Fruit fly (Drosophila melanogaster) whole organism, prepupa: ENCODE measurements around the gene Es2.

ENCODE experiments used
- Blimp-1 ChIP-seq: fragments of 200-800 bp; sonication (Bioruptor generic); optimal IDR thresholded peaks from 3 replicates; lab custom pipeline; 2017; ENCODE audit warnings: missing biosample characterization, missing genetic modification characterization, mild to moderate bottlenecking, moderate library complexity, missing genetic modification reagents
- CG10631 ChIP-seq: fragments of 200-800 bp; sonication (Bioruptor generic); optimal IDR thresholded peaks from 2 replicates; lab custom pipeline; 2016; ENCODE audit warnings: missing biosample characterization, missing genetic modification characterization
- CG10669 ChIP-seq: fragments of 200-800 bp; sonication (Bioruptor generic); optimal IDR thresholded peaks from 3 replicates; lab custom pipeline; 2018; ENCODE audit warnings: missing biosample characterization, mild to moderate bottlenecking, missing genetic modification characterization, moderate library complexity
- CG11294 ChIP-seq: fragments of 200-800 bp; sonication (Bioruptor generic); IDR thresholded peaks from 2 replicates; pipeline ENCODE4 v1.3.6; 2022; ENCODE audit warnings: missing biosample characterization, missing genetic modification characterization
- CG11762 ChIP-seq: fragments of 200-800 bp; sonication (Bioruptor generic); optimal IDR thresholded peaks from 3 replicates; lab custom pipeline; 2016; ENCODE audit warnings: missing biosample characterization, missing genetic modification characterization; ENCODE audit not compliant: insufficient read depth
- CG11902 ChIP-seq: fragments of 200-800 bp; sonication (Bioruptor generic); optimal IDR thresholded peaks from 3 replicates; lab custom pipeline; 2016; ENCODE audit warnings: missing biosample characterization, missing genetic modification characterization
- CG15336 ChIP-seq: fragments of 200-800 bp; sonication (Bioruptor generic); IDR thresholded peaks from 2 replicates; pipeline ENCODE4 v1.3.6; 2022; ENCODE audit warnings: missing biosample characterization, missing genetic modification characterization
- CG16779 ChIP-seq: fragments of 200-800 bp; sonication (Bioruptor generic); optimal IDR thresholded peaks from 3 replicates; lab custom pipeline; 2017; ENCODE audit warnings: missing biosample characterization, mild to moderate bottlenecking, missing genetic modification characterization
- CG3032 ChIP-seq: fragments of 200-800 bp; optimal IDR thresholded peaks from 2 replicates; lab custom pipeline; 2019; ENCODE audit warnings: missing biosample characterization, mild to moderate bottlenecking, missing genetic modification characterization, moderate library complexity
- CG31627 ChIP-seq: fragments of 200-800 bp; sonication (Bioruptor generic); optimal IDR thresholded peaks from 3 replicates; lab custom pipeline; 2016; ENCODE audit warnings: missing biosample characterization, missing genetic modification characterization
- CG34406 ChIP-seq: fragments of 200-800 bp; sonication (Bioruptor generic); optimal IDR thresholded peaks from 3 replicates; lab custom pipeline; 2016; ENCODE audit warnings: missing biosample characterization, missing genetic modification characterization
- CG3919 ChIP-seq: fragments of 200-800 bp; sonication (Bioruptor generic); optimal IDR thresholded peaks from 3 replicates; lab custom pipeline; 2016; ENCODE audit warnings: missing biosample characterization, missing genetic modification characterization
- CG4318 ChIP-seq: fragments of 200-800 bp; sonication (Bioruptor generic); optimal IDR thresholded peaks from 3 replicates; lab custom pipeline; 2017; ENCODE audit warnings: missing biosample characterization, mild to moderate bottlenecking, missing genetic modification characterization
- CG6163 ChIP-seq: fragments of 200-800 bp; sonication (Bioruptor generic); IDR thresholded peaks from 3 replicates; pipeline ENCODE4 v1.3.6; 2022; ENCODE audit warnings: missing biosample characterization, missing genetic modification characterization
- CG6276 ChIP-seq: fragments of 200-800 bp; sonication (Bioruptor generic); optimal IDR thresholded peaks from 2 replicates; lab custom pipeline; 2017; ENCODE audit warnings: missing biosample characterization, mild to moderate bottlenecking, missing genetic modification characterization
- CG6792 ChIP-seq: fragments of 200-800 bp; sonication (Bioruptor generic); optimal IDR thresholded peaks from 3 replicates; lab custom pipeline; 2016; ENCODE audit warnings: missing biosample characterization, missing genetic modification characterization
- CG6808 ChIP-seq: fragments of 200-800 bp; sonication (Bioruptor generic); optimal IDR thresholded peaks from 3 replicates; lab custom pipeline; 2017; ENCODE audit warnings: missing biosample characterization, missing genetic modification characterization, mild to moderate bottlenecking, moderate library complexity, missing genetic modification reagents
- CG6854 ChIP-seq: fragments of 200-800 bp; sonication (Bioruptor generic); optimal IDR thresholded peaks from 2 replicates; lab custom pipeline; 2017; ENCODE audit warnings: missing biosample characterization, mild to moderate bottlenecking, missing genetic modification characterization
- CG7368 ChIP-seq: fragments of 200-800 bp; sonication (Bioruptor generic); optimal IDR thresholded peaks from 3 replicates; lab custom pipeline; 2016; ENCODE audit warnings: missing biosample characterization, missing genetic modification characterization
- CG8119 ChIP-seq: fragments of 200-800 bp; sonication (Bioruptor generic); IDR thresholded peaks from 3 replicates; pipeline ENCODE4 v1.3.6; 2022; ENCODE audit warnings: missing biosample characterization, missing genetic modification characterization
- CG8319 ChIP-seq: fragments of 200-800 bp; sonication (Bioruptor generic); optimal IDR thresholded peaks from 3 replicates; lab custom pipeline; 2016; ENCODE audit warnings: missing biosample characterization, missing genetic modification characterization
- CG8632 ChIP-seq: fragments of 200-800 bp; sonication (Bioruptor generic); optimal IDR thresholded peaks from 3 replicates; lab custom pipeline; 2016; ENCODE audit warnings: missing biosample characterization, missing genetic modification characterization
- CG9139 ChIP-seq: fragments of 200-800 bp; sonication (Bioruptor generic); optimal IDR thresholded peaks from 3 replicates; lab custom pipeline; 2017; ENCODE audit warnings: missing biosample characterization, mild to moderate bottlenecking, missing genetic modification characterization
- Eip78C ChIP-seq: fragments of 200-800 bp; sonication (Bioruptor generic); peaks from one replicate; lab custom pipeline; 2016; ENCODE audit warnings: missing biosample characterization, missing genetic modification characterization
- Ets96B ChIP-seq: fragments of 200-800 bp; optimal IDR thresholded peaks from 2 replicates; lab custom pipeline; 2019; ENCODE audit warnings: missing biosample characterization, mild to moderate bottlenecking, missing genetic modification characterization, moderate library complexity
- Gug ChIP-seq: fragments of 200-800 bp; sonication (Bioruptor generic); IDR thresholded peaks from 2 replicates; pipeline ENCODE4 v1.3.6; 2022; ENCODE audit warnings: missing biosample characterization, missing genetic modification characterization
- Hr38 ChIP-seq: sonication (Bioruptor generic); optimal IDR thresholded peaks from 2 replicates; lab custom pipeline; 2016; ENCODE audit warnings: missing biosample characterization, missing genetic modification characterization
- Met ChIP-seq: fragments of 200-800 bp; sonication (Bioruptor generic); optimal IDR thresholded peaks from 3 replicates; lab custom pipeline; 2016; ENCODE audit warnings: missing biosample characterization, missing genetic modification characterization
- OdsH ChIP-seq: fragments of 200-800 bp; sonication (Bioruptor generic); optimal IDR thresholded peaks from 3 replicates; lab custom pipeline; 2016; ENCODE audit warnings: missing biosample characterization, missing genetic modification characterization
- Smox ChIP-seq: fragments of 200-800 bp; sonication (Bioruptor generic); optimal IDR thresholded peaks from 3 replicates; lab custom pipeline; 2016; ENCODE audit warnings: missing biosample characterization, missing genetic modification characterization
- Sox14 ChIP-seq: fragments of 200-800 bp; sonication (Bioruptor generic); optimal IDR thresholded peaks from 3 replicates; lab custom pipeline; 2016; ENCODE audit warnings: missing biosample characterization, missing genetic modification characterization
- achi ChIP-seq: fragments of 200-800 bp; sonication (Bioruptor generic); optimal IDR thresholded peaks from 3 replicates; lab custom pipeline; 2016; ENCODE audit warnings: missing biosample characterization, missing genetic modification characterization
- acj6 ChIP-seq: fragments of 200-800 bp; sonication (Bioruptor generic); optimal IDR thresholded peaks from 3 replicates; lab custom pipeline; 2016; ENCODE audit warnings: missing biosample characterization, missing genetic modification characterization
- cyc ChIP-seq: fragments of 200-800 bp; sonication (Bioruptor generic); optimal IDR thresholded peaks from 3 replicates; lab custom pipeline; 2016; ENCODE audit warnings: missing biosample characterization, missing genetic modification characterization
- dac ChIP-seq: fragments of 200-800 bp; sonication (Bioruptor generic); optimal IDR thresholded peaks from 2 replicates; lab custom pipeline; 2017; ENCODE audit warnings: missing biosample characterization, mild to moderate bottlenecking, missing genetic modification characterization
- dsx ChIP-seq: fragments of 200-800 bp; optimal IDR thresholded peaks from 3 replicates; lab custom pipeline; 2019; ENCODE audit warnings: missing biosample characterization, mild to moderate bottlenecking, missing genetic modification characterization, moderate library complexity; ENCODE audit not compliant: poor library complexity, severe bottlenecking
- eg ChIP-seq: fragments of 200-800 bp; sonication (Bioruptor generic); IDR thresholded peaks from 3 replicates; pipeline ENCODE4 v1.3.6; 2022; ENCODE audit warnings: missing biosample characterization, missing genetic modification characterization
- esn ChIP-seq: fragments of 200-800 bp; sonication (Bioruptor generic); optimal IDR thresholded peaks from 2 replicates; lab custom pipeline; 2016; ENCODE audit warnings: missing biosample characterization, mild to moderate bottlenecking, missing genetic modification characterization, moderate library complexity
- fd59A ChIP-seq: fragments of 200-800 bp; sonication (Bioruptor generic); optimal IDR thresholded peaks from 2 replicates; lab custom pipeline; 2017; ENCODE audit warnings: missing biosample characterization, mild to moderate bottlenecking, missing genetic modification characterization, missing genetic modification reagents
- fd85E ChIP-seq: fragments of 200-800 bp; sonication (Bioruptor generic); optimal IDR thresholded peaks from 3 replicates; lab custom pipeline; 2016; ENCODE audit warnings: missing biosample characterization, missing genetic modification characterization
- fkh ChIP-seq: fragments of 200-800 bp; sonication (Bioruptor generic); optimal IDR thresholded peaks from 3 replicates; lab custom pipeline; 2017; ENCODE audit warnings: missing biosample characterization, mild to moderate bottlenecking, missing genetic modification characterization, moderate library complexity
- net ChIP-seq: fragments of 200-800 bp; sonication (Bioruptor generic); optimal IDR thresholded peaks from 3 replicates; lab custom pipeline; 2016; ENCODE audit warnings: missing biosample characterization, missing genetic modification characterization
- pdm3 ChIP-seq: fragments of 200-800 bp; sonication (Bioruptor generic); optimal IDR thresholded peaks from 3 replicates; lab custom pipeline; 2016; ENCODE audit warnings: missing biosample characterization, missing genetic modification characterization
- salr ChIP-seq, 2 experiments: fragments of 200-800 bp; sonication (Bioruptor generic); optimal IDR thresholded peaks; 3 replicates each; lab custom pipeline; 2016 to 2018; ENCODE audit warnings: missing biosample characterization in 2 of 2, missing genetic modification characterization in 2 of 2, mild to moderate bottlenecking in 1 of 2
- spab ChIP-seq: fragments of 200-800 bp; sonication (Bioruptor generic); optimal IDR thresholded peaks from 2 replicates; lab custom pipeline; 2017; ENCODE audit warnings: missing biosample characterization, mild to moderate bottlenecking, missing genetic modification characterization, missing genetic modification reagents
- ss ChIP-seq, 2 experiments: fragments of 200-800 bp; sonication (Bioruptor generic); optimal IDR thresholded peaks; 2 replicates in 1 of 2; 3 replicates in 1 of 2; lab custom pipeline; 2017 to 2018; ENCODE audit warnings: mild to moderate bottlenecking in 2 of 2, missing biosample characterization in 2 of 2, missing genetic modification characterization in 2 of 2, moderate library complexity in 1 of 2
- svp ChIP-seq: fragments of 200-800 bp; sonication (Bioruptor generic); peaks from one replicate; lab custom pipeline; 2016; ENCODE audit warnings: missing biosample characterization, missing genetic modification characterization
- topi ChIP-seq: fragments of 200-800 bp; sonication (Bioruptor generic); optimal IDR thresholded peaks from 3 replicates; lab custom pipeline; 2016; ENCODE audit warnings: missing biosample characterization, missing genetic modification characterization
- vri ChIP-seq: fragments of 200-800 bp; sonication (Bioruptor generic); optimal IDR thresholded peaks from 3 replicates; lab custom pipeline; 2016; ENCODE audit warnings: missing biosample characterization, mild to moderate bottlenecking, missing genetic modification characterization

Es2 gene

DNA sequence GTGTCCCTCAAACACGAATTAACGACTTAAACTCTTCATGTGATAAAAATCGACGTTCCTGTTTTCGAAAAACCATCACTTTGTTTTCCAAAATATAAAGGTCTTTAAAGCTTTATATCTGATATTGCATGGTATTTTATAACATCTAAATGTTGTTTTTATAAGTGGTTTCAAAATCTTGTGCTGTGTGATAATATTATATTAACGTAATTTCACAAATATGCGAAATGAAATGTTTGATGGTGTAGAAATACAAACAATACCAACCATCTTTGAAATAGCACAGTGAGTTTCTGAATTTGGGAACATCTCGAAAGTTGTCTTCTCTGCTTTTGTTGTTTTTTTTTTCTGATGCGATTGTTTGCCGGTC, 29.7 kb downstream of the Es2 start (continued):
- TF ChIP-seq Gug (GFP tag; lab: Robert Waterston, UW), result no peak
- no peak for TF ChIP-seq CG6163 (GFP tag; lab: Robert Waterston, UW)
- TF ChIP-seq Ets96B, result no peak
- no peak for TF ChIP-seq Blimp-1 (GFP tag; lab: Kevin White, UChicago)
- TF ChIP-seq eg (GFP tag; lab: Robert Waterston, UW), result no peak
- no peak for TF ChIP-seq CG11294 (GFP tag; lab: Robert Waterston, UW)
- TF ChIP-seq topi (GFP tag; lab: Kevin White, UChicago), result peak; percentile 42
- no peak for TF ChIP-seq CG16779
- TF ChIP-seq CG15336 (GFP tag; lab: Robert Waterston, UW), result peak; percentile 7; the same call in 1 of the 2 replicates
- no peak for TF ChIP-seq CG8119
- TF ChIP-seq fd85E, result no peak
- no peak for TF ChIP-seq fd59A (GFP tag; lab: Kevin White, UChicago)
- TF ChIP-seq ss (GFP tag; optimal IDR thresholded peaks at IDR 0.05; lab: Kevin White, UChicago), result no peak
- peak; percentile 5 for TF ChIP-seq CG3032
- peak; percentile 87 for TF ChIP-seq Eip78C (GFP tag; lab: Kevin White, UChicago)
- TF ChIP-seq CG4318 (GFP tag; lab: Kevin White, UChicago), result no peak
- TF ChIP-seq CG6808 (GFP tag; lab: Kevin White, UChicago), result peak; percentile 26
- peak; percentile 23 for TF ChIP-seq acj6
- TF ChIP-seq CG3919 (GFP tag; lab: Kevin White, UChicago), result no peak
- no peak for TF ChIP-seq CG7368 (GFP tag; lab: Kevin White, UChicago)
- no peak for TF ChIP-seq dac (GFP tag; lab: Kevin White, UChicago)
- TF ChIP-seq esn, result peak; percentile 24
- TF ChIP-seq vri (GFP tag; lab: Kevin White, UChicago), result no peak
- no peak for TF ChIP-seq CG9139
- no peak for TF ChIP-seq CG11762 (GFP tag; lab: Kevin White, UChicago)
- TF ChIP-seq Smox (GFP tag; lab: Kevin White, UChicago), result no peak
- no peak for TF ChIP-seq CG34406
- no peak for TF ChIP-seq CG8632 (GFP tag; lab: Kevin White, UChicago)
- peak; percentile 12 for TF ChIP-seq CG11902 (GFP tag; lab: Kevin White, UChicago)
- peak; percentile 49 for TF ChIP-seq Met
- no peak for TF ChIP-seq CG6792 (GFP tag; lab: Kevin White, UChicago)
- no peak for TF ChIP-seq OdsH (GFP tag; lab: Kevin White, UChicago)
- no peak for TF ChIP-seq fkh (GFP tag; lab: Kevin White, UChicago)
- peak; percentile 97 for TF ChIP-seq CG10669 (GFP tag; lab: Kevin White, UChicago)
- TF ChIP-seq dsx (GFP tag; lab: Kevin White, UChicago), result no peak
- TF ChIP-seq Sox14 (GFP tag; lab: Kevin White, UChicago), result no peak
- no peak for TF ChIP-seq pdm3 (GFP tag; lab: Kevin White, UChicago)
- peak; percentile 70 for TF ChIP-seq svp (GFP tag; lab: Kevin White, UChicago)

DNA sequence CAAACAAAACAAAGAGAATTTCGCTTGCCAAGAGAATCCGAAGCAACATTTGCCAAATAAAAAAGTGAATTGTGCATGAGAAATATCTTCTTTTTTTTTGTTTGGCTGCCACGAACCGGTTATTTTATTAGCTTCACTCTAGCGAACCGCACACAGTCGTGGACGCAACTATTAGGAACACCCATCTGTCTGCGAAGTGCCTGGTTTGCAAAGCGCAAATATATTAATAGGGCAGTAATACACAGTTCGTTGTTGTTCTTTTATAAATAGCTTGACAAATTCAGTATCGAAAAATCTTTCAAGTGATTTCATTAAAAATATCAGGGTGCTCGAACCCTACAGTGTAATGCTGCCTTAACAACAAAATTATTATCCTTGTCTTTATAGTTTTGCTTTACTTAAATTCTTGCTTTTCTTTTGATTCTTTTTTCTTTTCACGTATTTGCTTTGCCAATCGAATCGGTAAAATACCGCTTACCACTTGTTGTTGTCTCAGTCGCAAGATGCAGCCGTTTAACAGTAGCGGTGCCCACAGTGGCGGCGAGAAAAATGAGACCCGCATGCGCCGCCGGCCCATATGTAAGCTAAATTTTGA, 30.3 kb downstream of the Es2 start:
- peak; percentile 45 for TF ChIP-seq OdsH (GFP tag; lab: Kevin White, UChicago)
- peak; percentile 52 for TF ChIP-seq spab (GFP tag; lab: Kevin White, UChicago)
- peak; percentile 22 for TF ChIP-seq CG10631 (GFP tag; lab: Kevin White, UChicago)
- peak; percentile 51 for TF ChIP-seq Sox14 (GFP tag; lab: Kevin White, UChicago)
- TF ChIP-seq Hr38, result peak; percentile 20
- peak; percentile 45 for TF ChIP-seq achi (GFP tag; lab: Kevin White, UChicago)
- TF ChIP-seq cyc (GFP tag; lab: Kevin White, UChicago), result peak; percentile 36
- TF ChIP-seq dsx (GFP tag; lab: Kevin White, UChicago), result peak; percentile 67
- peak; percentile 25 for TF ChIP-seq CG6808 (GFP tag; lab: Kevin White, UChicago)
- TF ChIP-seq CG7368 (GFP tag; lab: Kevin White, UChicago), result peak; percentile 25
- TF ChIP-seq pdm3 (GFP tag; lab: Kevin White, UChicago), result peak; percentile 59
- TF ChIP-seq CG6276 (GFP tag; lab: Kevin White, UChicago), result peak; percentile 65
- TF ChIP-seq Smox (GFP tag; lab: Kevin White, UChicago), result peak; percentile 70
- TF ChIP-seq dac (GFP tag; lab: Kevin White, UChicago), result peak; percentile 21
- peak; percentile 41 for TF ChIP-seq CG8319 (GFP tag; lab: Kevin White, UChicago)
- peak; percentile 56 for TF ChIP-seq CG31627 (GFP tag; lab: Kevin White, UChicago)
- peak; percentile 47 for TF ChIP-seq Ets96B
- no peak for TF ChIP-seq CG11294 (GFP tag; lab: Robert Waterston, UW)
- TF ChIP-seq CG9139, result no peak
- TF ChIP-seq salr (GFP tag; optimal IDR thresholded peaks at IDR 0.05; lab: Kevin White, UChicago), result peak in 1 of 2 experiments; percentile 59
- TF ChIP-seq net, result peak; percentile 48
- TF ChIP-seq CG16779, result peak; percentile 14
- TF ChIP-seq CG6854 (GFP tag; lab: Kevin White, UChicago), result peak; percentile 50
